Worm (Caenorhabditis elegans) whole organism, L1 larva: ENCODE data around the gene emb-1.

Source experiments
- C16A3.4 ChIP-seq: fragments of 150-350 bp; optimal IDR thresholded peaks from 2 replicates; lab custom pipeline; 2014; ENCODE audit warnings: missing biosample characterization, missing genetic modification characterization
- C34B4.2 ChIP-seq: sonication (generic microtip); optimal IDR thresholded peaks from 2 replicates; lab custom pipeline; 2017; ENCODE audit warnings: mild to moderate bottlenecking, missing genetic modification characterization, missing compliant biosample characterization
- aha-1 ChIP-seq: fragments of 150-350 bp; optimal IDR thresholded peaks from 2 replicates; lab custom pipeline; 2014; ENCODE audit warnings: missing biosample characterization, missing genetic modification characterization
- alr-1 ChIP-seq: fragments of 200-800 bp; sonication (Bioruptor generic); optimal IDR thresholded peaks from 2 replicates; lab custom pipeline; 2018; ENCODE audit warnings: borderline replicate concordance, mild to moderate bottlenecking, missing genetic modification characterization, missing compliant biosample characterization
- aly-2 ChIP-seq: fragments of 150-350 bp; optimal IDR thresholded peaks from 2 replicates; lab custom pipeline; 2014; ENCODE audit warnings: missing biosample characterization, missing genetic modification characterization
- ama-1 ChIP-seq: fragments of 150-350 bp; optimal IDR thresholded peaks from 2 replicates; lab custom pipeline; 2014
- ceh-8 ChIP-seq: fragments of 200-800 bp; sonication (Bioruptor generic); optimal IDR thresholded peaks from 2 replicates; lab custom pipeline; 2018; ENCODE audit warnings: mild to moderate bottlenecking, missing genetic modification characterization, moderate library complexity, missing compliant biosample characterization
- ceh-90 ChIP-seq: sonication (generic microtip); optimal IDR thresholded peaks from 2 replicates; lab custom pipeline; 2016; ENCODE audit warnings: missing genetic modification characterization, missing compliant biosample characterization
- efl-1 ChIP-seq, 4 experiments: fragments of 150-350 bp; optimal IDR thresholded peaks in 3 of 4; peaks in 1 of 4; 1 replicate in 1 of 4; 2 replicates in 3 of 4; lab custom pipeline; 2014; ENCODE audit warnings: missing biosample characterization in 2 of 4, missing genetic modification characterization in 2 of 4, missing genetic modification reagents in 2 of 4
- efl-3 ChIP-seq: fragments of 200-800 bp; sonication (Bioruptor generic); optimal IDR thresholded peaks from 2 replicates; lab custom pipeline; 2018; ENCODE audit warnings: mild to moderate bottlenecking, missing genetic modification characterization, missing compliant biosample characterization
- elt-2 ChIP-seq: sonication (generic microtip); optimal IDR thresholded peaks from 2 replicates; lab custom pipeline; 2016; ENCODE audit warnings: missing genetic modification characterization, mild to moderate bottlenecking, inconsistent platforms, missing compliant biosample characterization, missing genetic modification reagents
- elt-3 ChIP-seq, 6 experiments: fragments of 150-350 bp in 1 of 6; sonication (generic microtip); optimal IDR thresholded peaks; 2 replicates each; lab custom pipeline; 2017 to 2018; ENCODE audit warnings: missing biosample characterization in 6 of 6, missing genetic modification characterization in 6 of 6, inconsistent platforms in 1 of 6
- fkh-10 ChIP-seq: sonication (generic microtip); optimal IDR thresholded peaks from 2 replicates; lab custom pipeline; 2017; ENCODE audit warnings: missing biosample characterization, missing genetic modification reagents, missing genetic modification characterization
- fos-1 ChIP-seq: fragments of 150-350 bp; optimal IDR thresholded peaks from 2 replicates; lab custom pipeline; 2014; ENCODE audit warnings: missing biosample characterization, missing genetic modification characterization
- hlh-17 ChIP-seq: fragments of 200-800 bp; sonication (Bioruptor generic); optimal IDR thresholded peaks from 2 replicates; lab custom pipeline; 2018; ENCODE audit warnings: missing genetic modification characterization, mild to moderate bottlenecking, missing compliant biosample characterization, moderate library complexity, borderline replicate concordance
- hlh-4 ChIP-seq: sonication (generic microtip); optimal IDR thresholded peaks from 2 replicates; lab custom pipeline; 2016; ENCODE audit warnings: mild to moderate bottlenecking, missing genetic modification characterization, missing compliant biosample characterization
- hpl-2 ChIP-seq: fragments of 150-350 bp; optimal IDR thresholded peaks from 2 replicates; lab custom pipeline; 2014; ENCODE audit warnings: missing biosample characterization, missing genetic modification reagents, missing genetic modification characterization
- jun-1 ChIP-seq: fragments of 150-350 bp; optimal IDR thresholded peaks from 2 replicates; lab custom pipeline; 2014; ENCODE audit warnings: missing biosample characterization, missing genetic modification reagents, missing genetic modification characterization
- lin-14 ChIP-seq: fragments of 200-800 bp; sonication (Bioruptor generic); optimal IDR thresholded peaks from 2 replicates; lab custom pipeline; 2018; ENCODE audit warnings: mild to moderate bottlenecking, missing genetic modification characterization, moderate library complexity, missing compliant biosample characterization
- lin-35 ChIP-seq, 2 experiments: fragments of 150-350 bp; optimal IDR thresholded peaks; 2 replicates each; lab custom pipeline; 2014; ENCODE audit warnings: missing biosample characterization in 2 of 2, missing genetic modification characterization in 2 of 2, missing genetic modification reagents in 2 of 2
- lin-39 ChIP-seq: fragments of 150-350 bp; optimal IDR thresholded peaks from 2 replicates; lab custom pipeline; 2014; ENCODE audit warnings: missing biosample characterization, missing genetic modification reagents, missing genetic modification characterization
- mab-9 ChIP-seq: fragments of 200-800 bp; sonication (Bioruptor generic); IDR thresholded peaks from 2 replicates; pipeline ENCODE4 v1.3.6; 2022; ENCODE audit warnings: missing genetic modification reagents, missing genetic modification characterization, missing compliant biosample characterization
- mdl-1 ChIP-seq, 2 experiments: fragments of 150-350 bp; optimal IDR thresholded peaks; 2 replicates each; lab custom pipeline; 2014 to 2017; ENCODE audit warnings: missing biosample characterization in 2 of 2, missing genetic modification characterization in 2 of 2, inconsistent platforms in 1 of 2
- mef-2 ChIP-seq: fragments of 150-350 bp; optimal IDR thresholded peaks from 2 replicates; lab custom pipeline; 2014; ENCODE audit warnings: missing biosample characterization, missing genetic modification characterization
- mep-1 ChIP-seq: fragments of 150-350 bp; optimal IDR thresholded peaks from 2 replicates; lab custom pipeline; 2014; ENCODE audit warnings: missing biosample characterization, missing genetic modification characterization
- nhr-11 ChIP-seq: fragments of 150-350 bp; optimal IDR thresholded peaks from 2 replicates; lab custom pipeline; 2014; ENCODE audit warnings: missing biosample characterization, missing genetic modification characterization
- nhr-20 ChIP-seq: sonication (generic microtip); optimal IDR thresholded peaks from 2 replicates; lab custom pipeline; 2016; ENCODE audit warnings: mild to moderate bottlenecking, missing genetic modification characterization, missing compliant biosample characterization
- nhr-237 ChIP-seq: fragments of 150-350 bp; optimal IDR thresholded peaks from 2 replicates; lab custom pipeline; 2014; ENCODE audit warnings: missing biosample characterization, missing genetic modification characterization
- nhr-71 ChIP-seq: sonication (generic microtip); optimal IDR thresholded peaks from 2 replicates; lab custom pipeline; 2016; ENCODE audit warnings: mild to moderate bottlenecking, missing genetic modification characterization, moderate library complexity, missing compliant biosample characterization
- nhr-77 ChIP-seq: fragments of 150-350 bp; optimal IDR thresholded peaks from 2 replicates; lab custom pipeline; 2014; ENCODE audit warnings: missing biosample characterization, missing genetic modification characterization
- nhr-84 ChIP-seq: sonication (generic microtip); optimal IDR thresholded peaks from 2 replicates; lab custom pipeline; 2017; ENCODE audit warnings: missing biosample characterization, missing genetic modification characterization
- nhr-85 ChIP-seq: sonication (generic microtip); peaks from one replicate; lab custom pipeline; 2016; ENCODE audit warnings: missing genetic modification characterization, inconsistent platforms, missing compliant biosample characterization
- nhr-90 ChIP-seq: sonication (generic microtip); optimal IDR thresholded peaks from 2 replicates; lab custom pipeline; 2016; ENCODE audit warnings: mild to moderate bottlenecking, missing genetic modification characterization, missing compliant biosample characterization; ENCODE audit not compliant: poor library complexity
- skn-1 ChIP-seq: fragments of 150-350 bp; optimal IDR thresholded peaks from 2 replicates; lab custom pipeline; 2014; ENCODE audit warnings: missing biosample characterization, missing genetic modification characterization
- snu-23 ChIP-seq: sonication (generic microtip); optimal IDR thresholded peaks from 2 replicates; lab custom pipeline; 2016; ENCODE audit warnings: missing genetic modification characterization, missing compliant biosample characterization
- sox-4 ChIP-seq: sonication (generic microtip); optimal IDR thresholded peaks from 2 replicates; lab custom pipeline; 2016; ENCODE audit warnings: missing genetic modification characterization, missing compliant biosample characterization
- swsn-7 ChIP-seq: sonication (generic microtip); optimal IDR thresholded peaks from 2 replicates; lab custom pipeline; 2016; ENCODE audit warnings: missing genetic modification characterization, missing compliant biosample characterization
- tbx-2 ChIP-seq: sonication (generic microtip); optimal IDR thresholded peaks from 2 replicates; lab custom pipeline; 2016; ENCODE audit warnings: missing genetic modification characterization, missing compliant biosample characterization
- tlp-1 ChIP-seq: fragments of 150-350 bp; optimal IDR thresholded peaks from 2 replicates; lab custom pipeline; 2014; ENCODE audit warnings: missing biosample characterization, missing genetic modification characterization
- unc-30 ChIP-seq: sonication (generic microtip); optimal IDR thresholded peaks from 2 replicates; lab custom pipeline; 2017; ENCODE audit warnings: missing biosample characterization, missing genetic modification characterization
- unc-62 ChIP-seq: fragments of 150-350 bp; optimal IDR thresholded peaks from 2 replicates; lab custom pipeline; 2014; ENCODE audit warnings: missing biosample characterization, missing genetic modification reagents, missing genetic modification characterization
- unc-86 ChIP-seq: sonication (generic microtip); optimal IDR thresholded peaks from 2 replicates; lab custom pipeline; 2016; ENCODE audit warnings: missing genetic modification characterization, missing compliant biosample characterization
- unc-98 ChIP-seq: fragments of 200-800 bp; sonication (Bioruptor generic); IDR thresholded peaks from 2 replicates; pipeline ENCODE4 v1.3.6; 2022; ENCODE audit warnings: missing genetic modification characterization, missing compliant biosample characterization
- xbp-1 ChIP-seq: sonication (generic microtip); optimal IDR thresholded peaks from 2 replicates; lab custom pipeline; 2016; ENCODE audit warnings: missing genetic modification characterization, missing compliant biosample characterization
- zag-1 ChIP-seq: fragments of 150-350 bp; optimal IDR thresholded peaks from 2 replicates; lab custom pipeline; 2014; ENCODE audit warnings: missing biosample characterization, missing genetic modification characterization
- ztf-11 ChIP-seq, 2 experiments: sonication (generic microtip); optimal IDR thresholded peaks; 2 replicates each; lab custom pipeline; 2016 to 2017; ENCODE audit warnings: missing genetic modification characterization in 2 of 2, missing biosample characterization in 1 of 2, missing compliant biosample characterization in 1 of 2

The emb-1 gene

DNA sequence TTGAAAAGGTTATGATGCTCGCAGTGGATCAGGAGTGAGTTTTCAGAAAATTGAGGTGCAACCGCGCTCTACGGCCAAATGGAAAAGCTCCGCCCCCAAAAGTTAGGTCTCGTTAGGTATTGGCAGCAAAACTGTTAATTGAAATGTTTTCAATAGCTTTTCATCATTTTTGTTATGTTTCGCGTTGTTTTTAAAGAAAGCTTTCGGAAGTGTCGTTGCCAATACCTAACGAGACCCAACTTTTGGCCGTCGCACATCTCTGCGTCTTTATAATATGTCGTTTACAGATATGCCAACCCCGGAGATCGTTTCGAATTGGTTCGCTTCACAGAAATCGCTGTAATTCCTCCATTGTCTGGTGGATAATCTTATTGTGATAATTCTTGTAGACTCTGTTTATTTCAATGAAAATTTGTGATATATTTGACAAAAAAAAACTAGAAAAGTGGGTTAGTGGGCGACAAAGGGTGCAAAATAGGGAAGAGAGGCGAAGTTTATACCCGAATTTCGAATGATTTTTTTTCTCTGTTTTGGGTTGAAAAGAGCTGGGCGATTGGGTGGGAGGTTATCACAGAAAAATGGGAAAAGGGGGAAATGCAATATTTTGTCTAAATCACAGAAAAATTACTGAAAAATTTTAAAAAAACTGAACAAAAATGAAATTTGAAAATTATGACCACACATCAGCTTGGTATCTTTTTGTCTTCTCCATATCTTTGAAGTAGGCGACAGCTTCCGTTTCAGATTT, 23.2 kb downstream of the emb-1 start:
- no peak for TF ChIP-seq ztf-11 (tag; optimal IDR thresholded peaks at IDR 0.05; lab: Kevin White, UChicago)
- peak; percentile 5 for TF ChIP-seq elt-2 (tag; lab: Kevin White, UChicago)
- no peak for TF ChIP-seq jun-1 (tag; lab: Kevin White, UChicago)
- TF ChIP-seq C16A3.4 (tag; lab: Kevin White, UChicago): no peak
- no peak for TF ChIP-seq unc-30 (tag; lab: Kevin White, UChicago)
- no peak for TF ChIP-seq C34B4.2 (tag; lab: Kevin White, UChicago)
- TF ChIP-seq nhr-85 (tag; lab: Kevin White, UChicago): peak; percentile 62
- TF ChIP-seq ama-1 (lab: Kevin White, UChicago): peak; percentile 21
- TF ChIP-seq efl-1 (optimal IDR thresholded peaks at IDR 0.05; lab: Kevin White, UChicago): peak in 1 of 2 experiments; percentile 0
- TF ChIP-seq efl-1 (GFP tag; optimal IDR thresholded peaks at IDR 0.05 in 1 of 2; lab: Kevin White, UChicago): no peak
- peak; percentile 65 for TF ChIP-seq aly-2 (tag; lab: Kevin White, UChicago)
- peak; percentile 13 for TF ChIP-seq nhr-71

DNA sequence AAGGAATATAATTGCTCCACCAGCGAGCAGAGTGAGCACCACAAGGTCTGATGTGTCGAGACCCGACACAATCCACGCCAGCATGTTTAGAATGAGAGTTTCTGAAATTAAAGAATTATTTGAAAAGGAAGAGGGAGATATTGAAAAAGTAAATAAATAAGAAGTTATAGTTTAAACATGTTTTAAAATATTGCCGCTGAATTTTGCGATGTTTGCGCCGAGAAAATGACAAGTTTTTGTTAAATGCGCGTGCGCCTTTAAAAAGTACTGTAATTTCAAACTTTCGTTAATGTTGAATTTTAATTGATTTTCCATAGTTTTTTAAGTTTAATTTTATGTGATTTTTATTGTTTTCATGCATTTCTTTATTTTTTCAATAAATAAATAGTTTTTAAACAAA, 26.3 kb downstream of the emb-1 start, which contains the start of gene emb-8:
TSS of gene emb-8 (minus strand) at position 101 of the 400 bp plus-strand sequence.
- TF ChIP-seq elt-3 (tag; optimal IDR thresholded peaks at IDR 0.05; lab: Kevin White, UChicago) (no peak), nhr-20 (tag; lab: Kevin White, UChicago) (no peak), nhr-77 (tag; lab: Kevin White, UChicago) (no peak), zag-1 (tag; lab: Kevin White, UChicago) (no peak), sox-4 (tag; lab: Kevin White, UChicago) (no peak), tbx-2 (tag; lab: Kevin White, UChicago) (no peak)
- TF ChIP-seq, all 84 proteins: peak for 0

DNA sequence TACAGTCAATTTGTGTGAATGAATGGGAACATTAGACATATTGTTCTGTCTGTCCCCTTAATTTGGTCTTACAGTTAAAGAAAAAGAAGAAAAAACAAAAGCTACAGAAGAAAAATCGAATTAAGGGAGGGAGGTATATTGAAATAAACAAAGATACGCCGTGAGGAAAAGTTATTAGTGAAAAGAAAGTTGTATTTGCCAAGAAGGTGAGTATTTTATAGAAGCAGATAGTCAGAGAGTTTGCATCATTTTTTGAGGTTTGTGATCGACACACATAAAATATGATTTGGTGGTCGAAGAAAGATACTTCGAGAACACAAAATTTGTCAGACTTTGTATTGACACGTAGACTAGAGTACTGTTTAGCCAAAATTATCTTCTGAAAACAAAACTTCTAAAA, 27.1 kb downstream of the emb-1 start:
- no peak for TF ChIP-seq hlh-17 (GFP tag; lab: Kevin White, UChicago)
- no peak for TF ChIP-seq unc-98 (GFP tag; lab: Robert Waterston, UW)
- no peak for TF ChIP-seq mab-9 (GFP tag; lab: Robert Waterston, UW)
- TF ChIP-seq mef-2 (tag; lab: Kevin White, UChicago): no peak
- no peak for TF ChIP-seq nhr-90 (tag; lab: Kevin White, UChicago)
- TF ChIP-seq nhr-77 (tag; lab: Kevin White, UChicago): peak; percentile 61
- TF ChIP-seq hpl-2 (GFP tag; lab: Kevin White, UChicago): no peak
- no peak for TF ChIP-seq efl-3 (GFP tag; lab: Kevin White, UChicago)
- TF ChIP-seq alr-1 (tag; lab: Kevin White, UChicago): no peak
- TF ChIP-seq unc-62 (GFP tag; lab: Kevin White, UChicago): no peak
- no peak for TF ChIP-seq nhr-237 (tag; lab: Kevin White, UChicago)
- peak; percentile 62 for TF ChIP-seq nhr-20 (tag; lab: Kevin White, UChicago)
- TF ChIP-seq mdl-1 (tag; optimal IDR thresholded peaks at IDR 0.05; lab: Kevin White, UChicago): no peak
- no peak for TF ChIP-seq nhr-84 (tag; lab: Kevin White, UChicago)
- TF ChIP-seq lin-39 (tag; lab: Kevin White, UChicago): no peak
- TF ChIP-seq efl-1 (optimal IDR thresholded peaks at IDR 0.05; lab: Kevin White, UChicago): no peak
- TF ChIP-seq efl-1 (GFP tag; optimal IDR thresholded peaks at IDR 0.05 in 1 of 2; lab: Kevin White, UChicago): peak in 1 of 2 experiments; percentile 64
- TF ChIP-seq xbp-1: no peak
- TF ChIP-seq hlh-4 (tag; lab: Kevin White, UChicago): no peak
- peak; percentile 28 for TF ChIP-seq snu-23 (GFP tag; lab: Kevin White, UChicago)
- TF ChIP-seq swsn-7 (tag; lab: Kevin White, UChicago): no peak
- TF ChIP-seq elt-2 (tag; lab: Kevin White, UChicago): no peak
- TF ChIP-seq ceh-8 (GFP tag; lab: Kevin White, UChicago): peak; percentile 2
- peak; percentile 22 for TF ChIP-seq nhr-71
- no peak for TF ChIP-seq zag-1 (tag; lab: Kevin White, UChicago)
- TF ChIP-seq lin-35 (GFP tag; optimal IDR thresholded peaks at IDR 0.05; lab: Kevin White, UChicago): peak in 1 of 2 experiments; percentile 18
- no peak for TF ChIP-seq fkh-10
- peak; percentile 31 for TF ChIP-seq lin-14 (GFP tag; lab: Kevin White, UChicago)
- TF ChIP-seq sox-4 (tag; lab: Kevin White, UChicago): no peak
- TF ChIP-seq ceh-90: no peak
- no peak for TF ChIP-seq unc-86
- no peak for TF ChIP-seq C16A3.4 (tag; lab: Kevin White, UChicago)
- no peak for TF ChIP-seq skn-1 (tag; lab: Kevin White, UChicago)
- peak; percentile 26 for TF ChIP-seq mep-1 (tag; lab: Kevin White, UChicago)
- no peak for TF ChIP-seq tlp-1 (tag; lab: Kevin White, UChicago)
- TF ChIP-seq nhr-11: no peak
- TF ChIP-seq jun-1 (tag; lab: Kevin White, UChicago): no peak
- TF ChIP-seq fos-1 (tag; lab: Kevin White, UChicago): no peak
- TF ChIP-seq aha-1 (tag; lab: Kevin White, UChicago): no peak
